Fruit fly (Drosophila melanogaster): Measurements from ENCODE around the gene CG31626.
A peak's percentile ranks its signal among the peaks of the same experiment; 100 is the strongest.

Gene CG31626

DNA sequence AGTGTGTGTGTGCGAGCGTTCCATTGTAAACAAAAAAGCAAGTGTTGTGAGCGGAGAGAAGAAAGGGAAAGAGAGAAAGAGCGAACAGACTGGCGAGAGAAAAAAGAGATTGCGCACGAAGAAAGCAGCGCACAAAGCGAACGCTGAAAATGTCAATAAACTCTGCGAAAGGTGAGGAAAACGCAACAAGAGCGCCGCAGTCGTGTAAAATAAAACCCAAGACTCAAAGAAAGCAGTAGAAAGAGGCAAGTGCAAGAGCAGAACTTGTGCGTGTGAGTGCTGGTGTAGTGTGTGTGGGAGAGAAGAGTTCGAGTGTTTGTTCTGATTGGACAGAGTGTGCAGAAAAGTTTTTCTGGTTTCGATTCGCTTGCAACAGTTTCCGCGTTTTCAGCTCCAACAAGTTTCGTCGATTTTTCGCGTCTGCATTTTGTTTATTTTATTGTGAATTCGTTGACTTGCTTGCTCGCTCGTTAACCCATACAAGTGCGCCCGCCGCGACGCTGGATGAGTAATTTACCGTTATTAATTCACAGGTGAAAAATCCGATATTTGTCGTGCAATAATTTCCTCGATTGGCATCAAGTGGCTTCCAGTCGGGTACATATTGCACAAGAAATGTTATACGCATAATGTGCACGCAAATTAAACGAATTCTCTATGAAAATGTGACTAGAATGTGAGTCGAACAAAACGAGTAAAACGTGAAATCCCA is 1.4 kb upstream of the CG31626 start (continued):
- TF ChIP-seq sens (GFP tag) (no peak), bbx (GFP tag; IDR thresholded peaks at IDR 0.05; ENCODE audit: partially characterized antibody) (no peak), CG6813 (GFP tag; optimal IDR thresholded peaks at IDR 0.05) (no peak), CG12744 (GFP tag; optimal IDR thresholded peaks at IDR 0.05) (no peak), CG15011 (GFP tag; optimal IDR thresholded peaks at IDR 0.05) (no peak), CG34422 (GFP tag; IDR thresholded peaks at IDR 0.05) (no peak), Stat92E (GFP tag; optimal IDR thresholded peaks at IDR 0.05) (no peak), inv (GFP tag; IDR thresholded peaks at IDR 0.05; ENCODE audit: partially characterized antibody) (no peak), CG17361 (GFP tag; IDR thresholded peaks at IDR 0.05) (no peak), CoRest (tag; optimal IDR thresholded peaks at IDR 0.05) (no peak), CG15479 (GFP tag; optimal IDR thresholded peaks at IDR 0.05) (peak; percentile 91), CG10147 (GFP tag; optimal IDR thresholded peaks at IDR 0.05) (no peak), CG1602 (GFP tag; optimal IDR thresholded peaks at IDR 0.05) (no peak), her (GFP tag; optimal IDR thresholded peaks at IDR 0.05) (no peak), NfI (GFP tag; optimal IDR thresholded peaks at IDR 0.05) (no peak), CG12942 (GFP tag; optimal IDR thresholded peaks at IDR 0.05) (no peak), sim (GFP tag; IDR thresholded peaks at IDR 0.05) (no peak), chinmo (GFP tag; IDR thresholded peaks at IDR 0.05; ENCODE audit: partially characterized antibody) (no peak), CG2678 (tag; optimal IDR thresholded peaks at IDR 0.05) (no peak), z (GFP tag; IDR thresholded peaks at IDR 0.05) (no peak), ranshi (GFP tag; IDR thresholded peaks at IDR 0.05) (no peak), Atf-2 (GFP tag; optimal IDR thresholded peaks at IDR 0.05) (no peak), unc-4 (GFP tag; IDR thresholded peaks at IDR 0.05; ENCODE audit: partially characterized antibody) (no peak), vfl (GFP tag; optimal IDR thresholded peaks at IDR 0.05) (no peak), stc (GFP tag; IDR thresholded peaks at IDR 0.05) (no peak), Deaf1 (tag; optimal IDR thresholded peaks at IDR 0.05) (no peak), CG33557 (GFP tag; optimal IDR thresholded peaks at IDR 0.05) (no peak), CG17829 (tag; optimal IDR thresholded peaks at IDR 0.05) (peak; percentile 15), NC2α (GFP tag; optimal IDR thresholded peaks at IDR 0.05) (no peak), psq (GFP tag; optimal IDR thresholded peaks at IDR 0.05) (peak; percentile 94), CG3995 (GFP tag; optimal IDR thresholded peaks at IDR 0.05) (no peak), dati (GFP tag; IDR thresholded peaks at IDR 0.05) (no peak), yki (optimal IDR thresholded peaks at IDR 0.05) (peak; percentile 90), CG32767 (GFP tag; IDR thresholded peaks at IDR 0.05) (no peak), CG7963 (GFP tag; IDR thresholded peaks at IDR 0.05; ENCODE audit: partially characterized antibody) (no peak), Nf-YB (GFP tag; optimal IDR thresholded peaks at IDR 0.05) (peak; percentile 85), Bgb (GFP tag; IDR thresholded peaks at IDR 0.05; ENCODE audit: partially characterized antibody) (no peak), CG15601 (tag; optimal IDR thresholded peaks at IDR 0.05) (no peak), HLH4C (GFP tag; IDR thresholded peaks at IDR 0.05; ENCODE audit: partially characterized antibody) (no peak), CG8281 (tag; optimal IDR thresholded peaks at IDR 0.05) (no peak), CTCF (GFP tag; optimal IDR thresholded peaks at IDR 0.05) (peak; percentile 88), CG7556 (GFP tag; optimal IDR thresholded peaks at IDR 0.05) (no peak), Mrtf (GFP tag; IDR thresholded peaks at IDR 0.05) (no peak), HmgD (GFP tag; optimal IDR thresholded peaks at IDR 0.05) (no peak), CG4360 (GFP tag; IDR thresholded peaks at IDR 0.05) (no peak), CG3281 (GFP tag; optimal IDR thresholded peaks at IDR 0.05) (no peak), Dek (tag; optimal IDR thresholded peaks at IDR 0.05) (no peak), HLH3B (GFP tag; IDR thresholded peaks at IDR 0.05) (no peak), Spps (tag; optimal IDR thresholded peaks at IDR 0.05) (no peak), Poxn (GFP tag; IDR thresholded peaks at IDR 0.05) (no peak), CG4707 (GFP tag; optimal IDR thresholded peaks at IDR 0.05) (peak; percentile 8)

All from whole organism, embryonic.